Worm (Caenorhabditis elegans): ENCODE data around the gene his-24.

ce11 chrX:14478743-14479428 is 11.0 kb upstream of the his-24 start, which contains the start of gene M163.11:
- TF ChIP-seq C34F6.9 (tag; optimal IDR thresholded peaks at IDR 0.05): no peak
- TF ChIP-seq fos-1 (tag; optimal IDR thresholded peaks at IDR 0.05): peak; percentile 12
- no peak for TF ChIP-seq ceh-16 (tag; optimal IDR thresholded peaks at IDR 0.05)
- no peak for TF ChIP-seq snpc-4 (tag; optimal IDR thresholded peaks at IDR 0.05)
- no peak for TF ChIP-seq lin-13 (GFP tag; optimal IDR thresholded peaks at IDR 0.05)
- no peak for TF ChIP-seq ztf-11 (tag; optimal IDR thresholded peaks at IDR 0.05)
- TF ChIP-seq aly-2 (tag; optimal IDR thresholded peaks at IDR 0.05): no peak
- TF ChIP-seq mdl-1 (tag; optimal IDR thresholded peaks at IDR 0.05): no peak
- TF ChIP-seq mab-5 (tag; optimal IDR thresholded peaks at IDR 0.05): no peak
- TF ChIP-seq ztf-4 (tag; optimal IDR thresholded peaks at IDR 0.05): no peak

Data from whole organism, L2 larva.